Worm (Caenorhabditis elegans) whole organism, L1 larva: ENCODE data around the gene mogs-1.
A peak's percentile ranks its signal among the peaks of the same experiment; 100 is the strongest.

Source experiments
- C04F5.9 ChIP-seq: sonication (generic microtip); optimal IDR thresholded peaks from 2 replicates; lab custom pipeline; 2016; ENCODE audit warnings: missing genetic modification characterization, missing compliant biosample characterization
- Y116A8C.19 ChIP-seq: sonication (generic microtip); optimal IDR thresholded peaks from 2 replicates; lab custom pipeline; 2016; ENCODE audit warnings: missing compliant biosample characterization, missing genetic modification characterization, borderline replicate concordance
- ceh-82 ChIP-seq, 3 experiments: fragments of 150-350 bp in 1 of 3; sonication (generic microtip) in 2 of 3; optimal IDR thresholded peaks; 2 replicates each; lab custom pipeline; 2014 to 2017; ENCODE audit warnings: missing biosample characterization in 3 of 3, missing genetic modification characterization in 3 of 3
- ceh-90 ChIP-seq: sonication (generic microtip); optimal IDR thresholded peaks from 2 replicates; lab custom pipeline; 2016; ENCODE audit warnings: missing genetic modification characterization, missing compliant biosample characterization
- efl-1 ChIP-seq, 4 experiments: fragments of 150-350 bp; optimal IDR thresholded peaks in 3 of 4; peaks in 1 of 4; 1 replicate in 1 of 4; 2 replicates in 3 of 4; lab custom pipeline; 2014; ENCODE audit warnings: missing biosample characterization in 2 of 4, missing genetic modification characterization in 2 of 4, missing genetic modification reagents in 2 of 4
- egl-13 ChIP-seq: sonication (generic microtip); optimal IDR thresholded peaks from 2 replicates; lab custom pipeline; 2016; ENCODE audit warnings: missing genotype, missing genetic modification reagents, missing genetic modification characterization, missing compliant biosample characterization
- egl-27 ChIP-seq, 2 experiments: fragments of 150-350 bp in 1 of 2; sonication (generic microtip); optimal IDR thresholded peaks; 3 replicates each; lab custom pipeline; 2017 to 2018; ENCODE audit warnings: missing biosample characterization in 2 of 2, missing genetic modification characterization in 2 of 2, missing genetic modification reagents in 2 of 2
- fkh-10 ChIP-seq: sonication (generic microtip); optimal IDR thresholded peaks from 2 replicates; lab custom pipeline; 2017; ENCODE audit warnings: missing biosample characterization, missing genetic modification reagents, missing genetic modification characterization
- fkh-4 ChIP-seq: sonication (generic microtip); optimal IDR thresholded peaks from 2 replicates; lab custom pipeline; 2016; ENCODE audit warnings: missing compliant biosample characterization, missing genetic modification characterization, borderline replicate concordance
- fkh-8 ChIP-seq: sonication (generic microtip); optimal IDR thresholded peaks from 2 replicates; lab custom pipeline; 2016; ENCODE audit warnings: mild to moderate bottlenecking, missing genetic modification characterization, missing compliant biosample characterization
- hlh-17 ChIP-seq: fragments of 200-800 bp; sonication (Bioruptor generic); optimal IDR thresholded peaks from 2 replicates; lab custom pipeline; 2018; ENCODE audit warnings: missing genetic modification characterization, mild to moderate bottlenecking, missing compliant biosample characterization, moderate library complexity, borderline replicate concordance
- hlh-4 ChIP-seq: sonication (generic microtip); optimal IDR thresholded peaks from 2 replicates; lab custom pipeline; 2016; ENCODE audit warnings: mild to moderate bottlenecking, missing genetic modification characterization, missing compliant biosample characterization
- isw-1 ChIP-seq: fragments of 200-800 bp; sonication (Bioruptor generic); IDR thresholded peaks from 2 replicates; pipeline ENCODE4 v1.3.6; 2022; ENCODE audit warnings: missing genetic modification characterization, missing compliant biosample characterization
- lin-15B ChIP-seq: fragments of 150-350 bp; sonication (generic microtip); optimal IDR thresholded peaks from 3 replicates; lab custom pipeline; 2014; ENCODE audit warnings: missing biosample characterization, missing genetic modification characterization
- lin-39 ChIP-seq: fragments of 150-350 bp; optimal IDR thresholded peaks from 2 replicates; lab custom pipeline; 2014; ENCODE audit warnings: missing biosample characterization, missing genetic modification reagents, missing genetic modification characterization
- lir-3 ChIP-seq: sonication (generic microtip); optimal IDR thresholded peaks from 2 replicates; lab custom pipeline; 2016; ENCODE audit warnings: mild to moderate bottlenecking, missing genetic modification characterization, moderate library complexity, missing compliant biosample characterization; ENCODE audit not compliant: poor library complexity
- lsy-2 ChIP-seq, 2 experiments: fragments of 150-350 bp; optimal IDR thresholded peaks; 2 replicates each; lab custom pipeline; 2014; ENCODE audit warnings: missing biosample characterization in 2 of 2, missing genetic modification characterization in 2 of 2
- mdl-1 ChIP-seq, 2 experiments: fragments of 150-350 bp; optimal IDR thresholded peaks; 2 replicates each; lab custom pipeline; 2014 to 2017; ENCODE audit warnings: missing biosample characterization in 2 of 2, missing genetic modification characterization in 2 of 2, inconsistent platforms in 1 of 2
- mep-1 ChIP-seq: fragments of 150-350 bp; optimal IDR thresholded peaks from 2 replicates; lab custom pipeline; 2014; ENCODE audit warnings: missing biosample characterization, missing genetic modification characterization
- nhr-11 ChIP-seq: fragments of 150-350 bp; optimal IDR thresholded peaks from 2 replicates; lab custom pipeline; 2014; ENCODE audit warnings: missing biosample characterization, missing genetic modification characterization
- nhr-12 ChIP-seq: sonication (generic microtip); optimal IDR thresholded peaks from 2 replicates; lab custom pipeline; 2017; ENCODE audit warnings: missing biosample characterization, missing genetic modification characterization
- nhr-20 ChIP-seq: sonication (generic microtip); optimal IDR thresholded peaks from 2 replicates; lab custom pipeline; 2016; ENCODE audit warnings: mild to moderate bottlenecking, missing genetic modification characterization, missing compliant biosample characterization
- nhr-237 ChIP-seq: fragments of 150-350 bp; optimal IDR thresholded peaks from 2 replicates; lab custom pipeline; 2014; ENCODE audit warnings: missing biosample characterization, missing genetic modification characterization
- nhr-71 ChIP-seq: sonication (generic microtip); optimal IDR thresholded peaks from 2 replicates; lab custom pipeline; 2016; ENCODE audit warnings: mild to moderate bottlenecking, missing genetic modification characterization, moderate library complexity, missing compliant biosample characterization
- nhr-84 ChIP-seq: sonication (generic microtip); optimal IDR thresholded peaks from 2 replicates; lab custom pipeline; 2017; ENCODE audit warnings: missing biosample characterization, missing genetic modification characterization
- nhr-90 ChIP-seq: sonication (generic microtip); optimal IDR thresholded peaks from 2 replicates; lab custom pipeline; 2016; ENCODE audit warnings: mild to moderate bottlenecking, missing genetic modification characterization, missing compliant biosample characterization; ENCODE audit not compliant: poor library complexity
- pag-3 ChIP-seq: sonication (generic microtip); optimal IDR thresholded peaks from 2 replicates; lab custom pipeline; 2017; ENCODE audit warnings: missing genetic modification characterization, mild to moderate bottlenecking, missing compliant biosample characterization, antibody characterized with exemption, borderline replicate concordance; ENCODE audit not compliant: insufficient read depth
- pqm-1 ChIP-seq: sonication (generic microtip); optimal IDR thresholded peaks from 3 replicates; lab custom pipeline; 2017; ENCODE audit warnings: missing biosample characterization, missing genetic modification characterization
- rnt-1 ChIP-seq: sonication (generic microtip); optimal IDR thresholded peaks from 2 replicates; lab custom pipeline; 2016; ENCODE audit warnings: mild to moderate bottlenecking, missing genetic modification characterization, moderate library complexity, missing compliant biosample characterization
- snu-23 ChIP-seq: sonication (generic microtip); optimal IDR thresholded peaks from 2 replicates; lab custom pipeline; 2016; ENCODE audit warnings: missing genetic modification characterization, missing compliant biosample characterization
- sup-37 ChIP-seq: fragments of 200-800 bp; sonication (Bioruptor generic); optimal IDR thresholded peaks from 2 replicates; lab custom pipeline; 2018; ENCODE audit warnings: mild to moderate bottlenecking, missing genetic modification characterization, missing compliant biosample characterization
- tlp-1 ChIP-seq: fragments of 150-350 bp; optimal IDR thresholded peaks from 2 replicates; lab custom pipeline; 2014; ENCODE audit warnings: missing biosample characterization, missing genetic modification characterization
- unc-86 ChIP-seq: sonication (generic microtip); optimal IDR thresholded peaks from 2 replicates; lab custom pipeline; 2016; ENCODE audit warnings: missing genetic modification characterization, missing compliant biosample characterization
- vab-15 ChIP-seq: sonication (generic microtip); optimal IDR thresholded peaks from 2 replicates; lab custom pipeline; 2017; ENCODE audit warnings: missing genotype, mild to moderate bottlenecking, missing genetic modification characterization, missing compliant biosample characterization
- xbp-1 ChIP-seq: sonication (generic microtip); optimal IDR thresholded peaks from 2 replicates; lab custom pipeline; 2016; ENCODE audit warnings: missing genetic modification characterization, missing compliant biosample characterization
- zag-1 ChIP-seq: fragments of 150-350 bp; optimal IDR thresholded peaks from 2 replicates; lab custom pipeline; 2014; ENCODE audit warnings: missing biosample characterization, missing genetic modification characterization
- ztf-11 ChIP-seq, 2 experiments: sonication (generic microtip); optimal IDR thresholded peaks; 2 replicates each; lab custom pipeline; 2016 to 2017; ENCODE audit warnings: missing genetic modification characterization in 2 of 2, missing biosample characterization in 1 of 2, missing compliant biosample characterization in 1 of 2

The mogs-1 gene

DNA sequence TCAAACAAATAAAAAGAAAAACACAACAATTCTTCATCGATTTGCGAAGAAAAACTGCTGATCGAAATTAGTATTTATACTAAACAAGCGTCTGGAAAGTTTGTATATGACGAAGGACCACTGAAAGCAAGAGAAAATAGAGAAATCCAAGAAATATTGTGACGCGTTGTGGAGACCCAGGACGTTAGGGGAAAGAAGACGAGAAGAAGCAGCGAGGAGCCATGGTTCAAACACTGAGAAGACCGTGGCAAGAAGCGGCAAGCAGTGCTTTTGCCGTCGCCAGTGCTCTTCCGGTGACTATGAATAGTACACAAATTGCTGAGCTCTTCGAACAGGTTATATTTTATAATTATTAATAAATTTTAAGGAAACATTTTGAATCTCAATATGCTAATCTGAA lies 16.9 kb upstream of the mogs-1 start:
- TF ChIP-seq C04F5.9 (no peak), snu-23 (GFP tag; lab: Kevin White, UChicago) (peak; percentile 15), nhr-84 (tag; lab: Kevin White, UChicago) (no peak), lir-3 (no peak), vab-15 (tag; lab: Kevin White, UChicago) (no peak), Y116A8C.19 (tag; lab: Kevin White, UChicago) (no peak), fkh-8 (tag; lab: Kevin White, UChicago) (no peak), pag-3 (tag; lab: Kevin White, UChicago) (no peak), rnt-1 (tag; lab: Kevin White, UChicago) (peak; percentile 1), lsy-2 (tag; optimal IDR thresholded peaks at IDR 0.05; lab: Kevin White, UChicago) (peak in 1 of 2 experiments; percentile 7), fkh-10 (GFP tag; lab: Kevin White, UChicago) (no peak), egl-27 (tag; optimal IDR thresholded peaks at IDR 0.05; lab: Kevin White, UChicago) (no peak), efl-1 (optimal IDR thresholded peaks at IDR 0.05; lab: Kevin White, UChicago) (peak in 1 of 2 experiments; percentile 27), efl-1 (GFP tag; optimal IDR thresholded peaks at IDR 0.05 in 1 of 2; lab: Kevin White, UChicago) (peak in 1 of 2 experiments; percentile 22)

DNA sequence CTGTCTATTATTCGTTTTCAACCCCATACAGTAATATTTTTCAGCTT lies 16.7 kb upstream of the mogs-1 start, which contains the start of gene kdin-1:
kdin-1 (plus strand) TSS at position 38 of the 47 bp plus-strand sequence.
- TF ChIP-seq mdl-1 (tag; optimal IDR thresholded peaks at IDR 0.05; lab: Kevin White, UChicago): no peak
- no peak for TF ChIP-seq nhr-12
- TF ChIP-seq nhr-11 (tag; lab: Kevin White, UChicago): no peak
- no peak for TF ChIP-seq hlh-4 (tag; lab: Kevin White, UChicago)
- TF ChIP-seq fkh-10 (GFP tag; lab: Kevin White, UChicago): no peak
- no peak for TF ChIP-seq sup-37 (GFP tag; lab: Kevin White, UChicago)
- TF ChIP-seq isw-1 (GFP tag; lab: Robert Waterston, UW): no peak
- no peak for TF ChIP-seq lin-39 (tag; lab: Kevin White, UChicago)
- TF ChIP-seq nhr-20 (tag; lab: Kevin White, UChicago): no peak
- TF ChIP-seq nhr-90 (tag; lab: Kevin White, UChicago): no peak
- TF ChIP-seq tlp-1 (tag; lab: Kevin White, UChicago): no peak
- TF ChIP-seq nhr-237 (tag; lab: Kevin White, UChicago): no peak
- TF ChIP-seq xbp-1 (tag; lab: Kevin White, UChicago): no peak
- TF ChIP-seq mep-1 (tag; lab: Kevin White, UChicago): no peak
- no peak for TF ChIP-seq lin-15B (tag; lab: Kevin White, UChicago)
- no peak for TF ChIP-seq pqm-1
- TF ChIP-seq fkh-4: no peak
- TF ChIP-seq, all 84 proteins: peak for 0

DNA sequence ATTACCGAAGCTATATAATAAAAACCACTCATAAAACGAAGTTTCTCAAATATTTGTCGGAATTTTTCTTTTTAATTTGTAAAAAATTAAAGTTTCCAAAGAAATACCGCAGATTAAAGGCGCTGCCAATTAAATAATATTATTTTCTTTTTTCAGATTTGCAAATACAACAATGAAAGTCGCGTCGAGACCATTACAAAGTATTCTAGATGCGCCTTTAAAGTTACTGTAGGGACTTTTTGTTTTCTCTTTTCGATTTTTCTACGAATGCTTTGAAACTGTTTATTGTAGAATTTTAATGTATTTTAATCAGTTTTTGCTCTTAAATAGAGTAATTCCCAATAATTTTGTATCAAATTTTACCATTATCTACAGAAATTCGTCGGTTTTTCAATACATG lies 16.5 kb upstream of the mogs-1 start:
- TF ChIP-seq ztf-11 (tag; optimal IDR thresholded peaks at IDR 0.05; lab: Kevin White, UChicago) (no peak), nhr-84 (tag; lab: Kevin White, UChicago) (no peak), ceh-90 (no peak), hlh-17 (GFP tag; lab: Kevin White, UChicago) (no peak), unc-86 (tag; lab: Kevin White, UChicago) (no peak), egl-27 (tag; optimal IDR thresholded peaks at IDR 0.05; lab: Kevin White, UChicago) (no peak), zag-1 (tag; lab: Kevin White, UChicago) (no peak), egl-13 (tag; lab: Kevin White, UChicago) (no peak), mdl-1 (tag; optimal IDR thresholded peaks at IDR 0.05; lab: Kevin White, UChicago) (no peak), ceh-82 (tag; optimal IDR thresholded peaks at IDR 0.05; lab: Kevin White, UChicago) (no peak), efl-1 (optimal IDR thresholded peaks at IDR 0.05; lab: Kevin White, UChicago) (no peak), efl-1 (GFP tag; optimal IDR thresholded peaks at IDR 0.05 in 1 of 2; lab: Kevin White, UChicago) (no peak), nhr-71 (tag; lab: Kevin White, UChicago) (no peak)
- TF ChIP-seq, all 84 proteins: peak for 0
